Worm (Caenorhabditis elegans) whole organism, mixed stage, embryonic: ENCODE measurements around the gene ttn-1.

Experiments
- blmp-1 ChIP-seq: fragments of 150-350 bp; optimal IDR thresholded peaks from 2 replicates; lab custom pipeline; 2014; ENCODE audit warnings: missing biosample characterization, missing genetic modification characterization
- cnd-1 ChIP-seq: fragments of 200-800 bp; sonication (Bioruptor generic); optimal IDR thresholded peaks from 2 replicates; lab custom pipeline; 2018; ENCODE audit warnings: mild to moderate bottlenecking, missing genetic modification characterization, missing compliant biosample characterization
- elt-1 ChIP-seq: sonication (generic microtip); optimal IDR thresholded peaks from 2 replicates; lab custom pipeline; 2017; ENCODE audit warnings: missing genetic modification characterization, mild to moderate bottlenecking, missing compliant biosample characterization, antibody characterized with exemption, moderate library complexity, borderline replicate concordance; ENCODE audit not compliant: insufficient read depth
- hlh-1 ChIP-seq: fragments of 150-350 bp; optimal IDR thresholded peaks from 2 replicates; lab custom pipeline; 2014; ENCODE audit warnings: missing biosample characterization, missing genetic modification reagents, missing genetic modification characterization
- lin-32 ChIP-seq: fragments of 200-800 bp; sonication (Bioruptor generic); optimal IDR thresholded peaks from 2 replicates; lab custom pipeline; 2018; ENCODE audit warnings: mild to moderate bottlenecking, missing genetic modification characterization, missing compliant biosample characterization
- nhr-12 ChIP-seq: fragments of 150-350 bp; optimal IDR thresholded peaks from 2 replicates; lab custom pipeline; 2014; ENCODE audit warnings: missing biosample characterization, missing genetic modification characterization
- nhr-237 ChIP-seq: fragments of 150-350 bp; optimal IDR thresholded peaks from 2 replicates; lab custom pipeline; 2014; ENCODE audit warnings: missing biosample characterization, missing genetic modification characterization
- unc-62 ChIP-seq: fragments of 150-350 bp; optimal IDR thresholded peaks from 2 replicates; lab custom pipeline; 2014; ENCODE audit warnings: missing biosample characterization, missing genetic modification reagents, missing genetic modification characterization
- ztf-11 ChIP-seq: fragments of 150-350 bp; optimal IDR thresholded peaks from 2 replicates; lab custom pipeline; 2014; ENCODE audit warnings: missing biosample characterization, missing genetic modification characterization

DNA sequence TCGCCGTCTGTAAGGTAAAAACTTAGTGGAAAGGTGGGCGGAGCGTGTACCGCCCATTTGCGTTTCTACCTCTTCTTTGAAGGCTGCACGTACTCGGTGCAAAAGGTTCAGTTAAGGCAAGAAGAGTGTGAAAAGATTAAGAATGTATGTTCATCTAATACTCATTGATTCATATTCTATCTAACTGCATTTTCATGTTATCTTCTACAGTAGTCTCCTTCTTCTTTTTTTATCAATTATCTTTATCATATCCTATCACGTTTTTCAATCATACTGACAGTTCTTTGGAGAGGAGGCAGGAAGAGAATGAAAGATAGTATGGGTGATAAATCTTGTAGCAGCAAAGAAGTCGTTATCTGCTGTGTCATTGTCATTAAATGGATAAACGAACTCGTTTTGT, 45.0 kb upstream of the ttn-1 start:
- TF ChIP-seq nhr-12 (tag; lab: Kevin White, UChicago) = no peak
- no peak for TF ChIP-seq ztf-11 (tag; lab: Kevin White, UChicago)
- TF ChIP-seq lin-32 (GFP tag; lab: Kevin White, UChicago) = no peak
- peak; percentile 83 for TF ChIP-seq elt-1 (tag; lab: Kevin White, UChicago)
- TF ChIP-seq blmp-1 (tag; lab: Kevin White, UChicago) = no peak
- no peak for TF ChIP-seq cnd-1 (tag; lab: Kevin White, UChicago)
- TF ChIP-seq hlh-1 (tag; lab: Kevin White, UChicago) = no peak
- no peak for TF ChIP-seq nhr-237 (tag; lab: Kevin White, UChicago)
- TF ChIP-seq unc-62 (GFP tag; lab: Kevin White, UChicago) = peak; percentile 35
